Worm (Caenorhabditis elegans): ENCODE results near the gene ncx-8.

The ncx-8 gene

DNA sequence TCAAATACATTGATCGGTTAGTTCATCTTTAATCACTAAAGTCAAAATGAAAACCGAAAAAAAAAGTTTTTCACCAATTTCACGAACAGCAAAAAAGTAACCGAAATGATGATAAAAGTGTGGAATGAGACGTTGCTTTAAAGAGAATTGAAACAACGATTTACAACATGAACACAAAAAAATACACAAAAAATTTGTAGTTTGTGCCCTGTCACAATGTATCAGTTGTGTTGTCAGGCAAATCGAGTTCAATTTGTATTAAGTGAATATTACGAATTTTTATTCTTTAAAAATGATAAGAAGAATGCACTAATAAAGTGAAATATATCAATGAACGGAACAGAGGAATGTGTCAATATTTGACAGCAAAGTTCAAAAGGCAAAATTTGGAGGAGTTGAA is 44.8 kb upstream of the ncx-8 start:
- no peak for TF ChIP-seq nhr-76 (tag; optimal IDR thresholded peaks at IDR 0.05)
- TF ChIP-seq hlh-1 (tag; optimal IDR thresholded peaks at IDR 0.05), result no peak
- TF ChIP-seq lsy-2 (tag; optimal IDR thresholded peaks at IDR 0.05), result no peak
- TF ChIP-seq snpc-4 (tag; optimal IDR thresholded peaks at IDR 0.05), result no peak
- no peak for TF ChIP-seq mls-2 (tag; optimal IDR thresholded peaks at IDR 0.05)
- no peak for TF ChIP-seq elt-1 (tag; optimal IDR thresholded peaks at IDR 0.05; ENCODE audit: borderline replicate concordance, insufficient read depth)
- TF ChIP-seq nhr-2 (tag; optimal IDR thresholded peaks at IDR 0.05), result no peak
- no peak for TF ChIP-seq flh-1 (GFP tag; optimal IDR thresholded peaks at IDR 0.05)
- TF ChIP-seq ceh-83 (GFP tag; optimal IDR thresholded peaks at IDR 0.05), result no peak
- no peak for TF ChIP-seq ztf-11 (tag; optimal IDR thresholded peaks at IDR 0.05)
- no peak for TF ChIP-seq nhr-237 (tag; optimal IDR thresholded peaks at IDR 0.05)
- no peak for TF ChIP-seq nhr-28 (tag; optimal IDR thresholded peaks at IDR 0.05)
- TF ChIP-seq mab-5 (tag; optimal IDR thresholded peaks at IDR 0.05), result no peak
- TF ChIP-seq cnd-1 (tag; optimal IDR thresholded peaks at IDR 0.05), result no peak
- TF ChIP-seq sem-2 (GFP tag; optimal IDR thresholded peaks at IDR 0.05), result no peak
- no peak for TF ChIP-seq ham-2 (GFP tag; optimal IDR thresholded peaks at IDR 0.05)
- no peak for TF ChIP-seq sptf-1 (tag; optimal IDR thresholded peaks at IDR 0.05)
- TF ChIP-seq pha-4 (tag; optimal IDR thresholded peaks at IDR 0.05), result no peak
- no peak for TF ChIP-seq ceh-39 (tag; optimal IDR thresholded peaks at IDR 0.05)

DNA sequence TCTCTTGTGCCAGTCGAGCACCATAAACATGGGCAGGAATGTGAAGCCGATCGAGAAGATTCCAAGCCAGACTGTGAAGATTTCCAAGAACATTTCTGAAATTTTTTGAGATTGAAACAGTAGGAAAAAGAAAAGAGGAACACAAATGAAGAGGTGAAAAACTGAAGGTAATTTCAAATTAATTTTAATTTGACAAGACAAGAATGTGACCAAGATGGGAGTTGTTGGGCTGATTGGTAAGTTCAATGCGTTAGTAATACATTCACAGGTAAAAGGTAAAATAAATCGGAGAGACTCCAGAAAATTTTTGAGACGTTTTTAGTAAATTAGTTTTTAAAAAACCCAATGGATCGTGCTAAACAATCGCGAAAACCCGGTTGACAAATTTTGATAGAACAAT is 43.7 kb upstream of the ncx-8 start, which contains the start of gene swt-7:
Gene swt-7, minus strand, starts transcription at position 101 of the 400 bp plus-strand sequence.
- TF ChIP-seq unc-120 (tag; optimal IDR thresholded peaks at IDR 0.05; ENCODE audit: poor library complexity, severe bottlenecking) (no peak), elt-1 (tag; optimal IDR thresholded peaks at IDR 0.05; ENCODE audit: borderline replicate concordance, insufficient read depth) (no peak), cnd-1 (tag; optimal IDR thresholded peaks at IDR 0.05) (no peak), ceh-83 (GFP tag; optimal IDR thresholded peaks at IDR 0.05) (no peak), nhr-76 (tag; optimal IDR thresholded peaks at IDR 0.05) (no peak), sem-2 (GFP tag; optimal IDR thresholded peaks at IDR 0.05) (no peak), elt-3 (tag; optimal IDR thresholded peaks at IDR 0.05) (no peak), M03D4.4 (tag; optimal IDR thresholded peaks at IDR 0.05) (no peak), blmp-1 (tag; optimal IDR thresholded peaks at IDR 0.05) (no peak)

DNA sequence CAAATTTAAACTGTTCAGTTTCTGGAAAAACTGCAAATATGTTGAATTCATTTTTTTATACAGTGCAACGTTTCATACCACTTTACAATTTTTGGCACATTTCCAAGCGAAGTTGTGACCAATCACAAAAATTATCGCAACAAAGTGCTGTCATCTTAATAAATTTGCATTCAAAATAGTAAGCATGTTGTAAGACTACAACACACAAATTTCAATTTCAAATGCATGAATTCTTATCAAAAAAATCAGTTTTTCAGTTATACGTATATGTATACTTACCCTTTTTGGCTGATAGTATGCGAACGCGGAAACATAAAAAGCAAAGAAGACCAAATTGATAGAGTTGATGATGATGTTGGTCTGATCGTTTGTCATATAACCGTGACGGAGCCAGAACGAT is 43.2 kb upstream of the ncx-8 start:
- TF ChIP-seq ham-2 (GFP tag; optimal IDR thresholded peaks at IDR 0.05), result no peak
- no peak for TF ChIP-seq blmp-1 (tag; optimal IDR thresholded peaks at IDR 0.05)
- TF ChIP-seq hlh-1 (tag; optimal IDR thresholded peaks at IDR 0.05), result no peak
- TF ChIP-seq nhr-76 (tag; optimal IDR thresholded peaks at IDR 0.05), result no peak
- no peak for TF ChIP-seq cnd-1 (tag; optimal IDR thresholded peaks at IDR 0.05)
- TF ChIP-seq ztf-11 (tag; optimal IDR thresholded peaks at IDR 0.05), result no peak

DNA sequence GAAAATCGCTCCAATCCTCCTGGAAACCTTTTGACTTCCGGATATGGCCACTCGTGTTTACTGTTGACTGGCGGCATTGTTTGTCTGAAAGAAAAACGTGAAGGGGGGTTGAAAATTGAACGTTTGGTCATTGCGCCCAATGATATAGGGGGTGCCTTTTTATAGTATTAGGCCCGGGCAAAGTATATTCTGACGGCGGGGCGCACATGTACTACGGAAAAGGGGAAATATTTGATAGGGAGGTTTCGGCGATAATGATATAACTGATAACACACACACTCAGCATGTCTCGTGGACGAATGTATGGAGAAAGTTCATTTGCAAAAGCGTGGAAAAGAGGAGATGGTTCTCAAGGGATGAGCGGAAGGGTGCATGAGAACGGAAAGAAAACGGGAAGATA is 40.6 kb upstream of the ncx-8 start, which contains the start of gene cpt-4:
Gene cpt-4, minus strand, starts transcription at position 84 of the 400 bp plus-strand sequence.
- TF ChIP-seq elt-3 (tag; optimal IDR thresholded peaks at IDR 0.05) (peak; percentile 43), ztf-11 (tag; optimal IDR thresholded peaks at IDR 0.05) (no peak)

DNA sequence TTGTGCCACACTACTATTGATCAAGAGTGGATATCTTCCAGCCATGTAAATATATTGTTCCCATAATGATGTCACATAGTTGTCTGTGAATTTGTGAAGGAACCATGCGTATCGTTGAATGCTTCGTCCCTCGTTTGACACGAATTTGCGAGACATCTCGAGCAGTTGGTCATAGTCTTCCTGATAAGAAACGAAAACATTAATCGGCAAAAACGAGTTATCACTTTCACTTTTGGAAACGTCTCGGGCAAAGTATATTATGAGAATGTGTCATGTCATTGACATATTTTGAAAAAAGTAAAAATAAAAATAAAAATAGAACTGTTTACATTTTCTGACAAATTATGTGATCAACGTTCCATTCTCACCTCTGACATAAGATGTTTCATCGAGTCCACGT is 39.4 kb upstream of the ncx-8 start:
- TF ChIP-seq pha-4 (tag; optimal IDR thresholded peaks at IDR 0.05) (no peak), unc-39 (tag; optimal IDR thresholded peaks at IDR 0.05) (no peak)

DNA sequence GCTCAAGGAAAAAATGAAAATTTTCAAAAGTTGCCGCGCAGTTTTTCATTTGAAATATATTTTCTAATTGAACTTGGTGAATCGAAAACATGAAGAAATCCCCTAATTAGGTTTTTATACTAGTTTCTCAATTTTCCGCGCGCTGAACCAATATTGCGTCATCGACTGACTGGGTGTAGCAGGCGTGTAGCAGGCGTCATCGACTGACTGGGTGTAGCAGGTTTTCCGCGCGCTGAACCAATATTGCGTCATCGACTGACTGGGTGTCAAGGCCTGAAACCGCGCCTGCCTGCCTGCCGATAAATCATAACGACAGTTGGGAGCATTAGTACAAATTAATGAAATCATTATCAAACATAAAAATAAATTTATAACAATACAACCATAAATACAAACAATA is 36.4 kb upstream of the ncx-8 start:
- peak; percentile 98 for TF ChIP-seq zip-8 (tag; optimal IDR thresholded peaks at IDR 0.05)
- peak; percentile 43 for TF ChIP-seq nhr-2 (tag; optimal IDR thresholded peaks at IDR 0.05)
- TF ChIP-seq mab-5 (tag; optimal IDR thresholded peaks at IDR 0.05), result no peak

DNA sequence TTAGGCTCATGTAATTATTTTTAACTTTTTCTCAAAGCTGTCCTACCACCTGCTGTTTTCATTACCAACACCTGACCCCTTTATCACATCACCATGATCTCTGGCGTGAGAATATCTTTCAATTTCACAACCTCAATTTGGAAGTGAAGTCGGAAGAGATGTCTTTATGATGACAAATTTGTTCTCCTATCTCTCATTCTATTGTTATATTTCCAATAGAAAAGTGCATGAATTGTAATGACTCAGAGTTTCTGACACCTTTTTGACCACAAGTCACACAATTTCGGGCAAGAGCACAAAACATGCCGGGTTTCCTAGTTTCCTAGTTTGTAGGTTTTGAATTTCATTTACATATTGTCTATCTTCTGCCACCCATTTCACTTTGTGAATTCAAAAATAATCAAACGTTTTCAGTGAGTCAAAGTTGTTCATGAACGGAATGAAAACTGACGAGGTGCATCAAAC is 31.8 kb upstream of the ncx-8 start, which contains the start of gene srr-4:
Gene srr-4, plus strand, starts transcription at position 415 of the 465 bp plus-strand sequence.
- TF ChIP-seq elt-3 (tag; optimal IDR thresholded peaks at IDR 0.05) (no peak), nhr-76 (tag; optimal IDR thresholded peaks at IDR 0.05) (no peak), zip-8 (tag; optimal IDR thresholded peaks at IDR 0.05) (no peak), sptf-1 (tag; optimal IDR thresholded peaks at IDR 0.05) (no peak), unc-39 (tag; optimal IDR thresholded peaks at IDR 0.05) (no peak), ceh-83 (GFP tag; optimal IDR thresholded peaks at IDR 0.05) (no peak)

DNA sequence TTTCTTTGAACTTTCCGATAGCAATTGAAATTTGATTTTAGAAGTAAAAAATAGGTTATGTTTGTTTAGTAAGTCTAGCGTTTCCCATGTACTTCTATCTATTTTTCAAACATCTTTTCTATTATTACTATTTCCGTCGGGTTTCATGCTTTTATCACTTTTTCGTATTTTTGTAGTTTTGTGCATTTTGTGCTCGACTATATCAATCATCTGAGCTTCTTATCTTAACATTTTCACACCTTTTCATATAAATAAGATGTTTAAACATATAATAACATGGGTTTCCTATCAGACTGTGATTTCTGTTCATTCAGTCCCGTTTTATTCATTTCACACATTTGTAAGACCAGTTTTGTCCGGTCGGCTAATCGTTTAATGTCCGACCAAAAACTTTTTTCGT is 31.1 kb upstream of the ncx-8 start:
- TF ChIP-seq mab-5 (tag; optimal IDR thresholded peaks at IDR 0.05), result no peak
- no peak for TF ChIP-seq unc-62 (GFP tag; optimal IDR thresholded peaks at IDR 0.05)
- TF ChIP-seq sptf-1 (tag; optimal IDR thresholded peaks at IDR 0.05), result no peak
- no peak for TF ChIP-seq mls-2 (tag; optimal IDR thresholded peaks at IDR 0.05)
- no peak for TF ChIP-seq ceh-39 (tag; optimal IDR thresholded peaks at IDR 0.05)

All from whole organism, mixed stage, embryonic.